Fruit fly (Drosophila melanogaster): ENCODE results near the gene GluRIIA.

The GluRIIA gene

dm6 chr2L:5519846-5520384, 35.0 kb upstream of the GluRIIA start, which contains the start of the genes CG7382 and cl (continued):
- TF ChIP-seq Dp (GFP tag; optimal IDR thresholded peaks at IDR 0.05) = peak; percentile 4
- peak; percentile 46 for TF ChIP-seq nerfin-1 (tag; optimal IDR thresholded peaks at IDR 0.05)
- no peak for TF ChIP-seq CG2875 (GFP tag; optimal IDR thresholded peaks at IDR 0.05)
- 0 out of 3 replicates have a peak, but pooled peaks have one; percentile 33 for TF ChIP-seq Dbx (GFP tag; IDR thresholded peaks at IDR 0.05)
- TF ChIP-seq Mad (GFP tag; optimal IDR thresholded peaks at IDR 0.05) = no peak
- no peak for TF ChIP-seq croc (GFP tag; conservative IDR thresholded peaks at IDR 0.05)
- peak; percentile 79 for TF ChIP-seq nmo (GFP tag; optimal IDR thresholded peaks at IDR 0.05)
- peak; percentile 43 for TF ChIP-seq sisA (GFP tag; IDR thresholded peaks at IDR 0.05)
- peak; percentile 39 for TF ChIP-seq Ssrp (tag; optimal IDR thresholded peaks at IDR 0.05)
- TF ChIP-seq phol (tag; optimal IDR thresholded peaks at IDR 0.05) = peak; percentile 72
- peak in 1 of 3 experiments; percentile 24 for TF ChIP-seq Stat92E (GFP tag; optimal IDR thresholded peaks at IDR 0.05)
- TF ChIP-seq CG17829 (tag; optimal IDR thresholded peaks at IDR 0.05) = peak; percentile 72
- TF ChIP-seq lola (GFP tag; optimal IDR thresholded peaks at IDR 0.05) = peak in 1 of 3 experiments; percentile 54
- TF ChIP-seq Hr51 (GFP tag; optimal IDR thresholded peaks at IDR 0.05) = peak in 1 of 2 experiments; percentile 54
- no peak for TF ChIP-seq CG13123 (GFP tag; optimal IDR thresholded peaks at IDR 0.05)
- TF ChIP-seq bcd (GFP tag; optimal IDR thresholded peaks at IDR 0.05) = peak; percentile 44
- TF ChIP-seq rib (GFP tag; IDR thresholded peaks at IDR 0.05) = no peak
- peak; percentile 47 for TF ChIP-seq CG13775 (GFP tag; optimal IDR thresholded peaks at IDR 0.05)
- TF ChIP-seq klu (GFP tag; IDR thresholded peaks at IDR 0.05) = no peak
- peak; percentile 55 for TF ChIP-seq CG7839 (tag; optimal IDR thresholded peaks at IDR 0.05)
- peak; percentile 64 for TF ChIP-seq gem (tag; optimal IDR thresholded peaks at IDR 0.05)
- no peak for TF ChIP-seq Oaz (GFP tag; IDR thresholded peaks at IDR 0.05)
- peak; percentile 30 for TF ChIP-seq D19A (tag; optimal IDR thresholded peaks at IDR 0.05)
- TF ChIP-seq dmrt99B (tag; optimal IDR thresholded peaks at IDR 0.05) = peak; percentile 34
- TF ChIP-seq CG17361 (GFP tag; IDR thresholded peaks at IDR 0.05) = peak; percentile 68
- no peak for TF ChIP-seq CG3838 (GFP tag; optimal IDR thresholded peaks at IDR 0.05)
- no peak for TF ChIP-seq abd-A (tag; optimal IDR thresholded peaks at IDR 0.05)
- TF ChIP-seq zfh2 (GFP tag; optimal IDR thresholded peaks at IDR 0.05) = peak; percentile 25
- no peak for TF ChIP-seq insv (GFP tag; optimal IDR thresholded peaks at IDR 0.05)
- TF ChIP-seq pros (GFP tag; optimal IDR thresholded peaks at IDR 0.05) = no peak
- peak; percentile 61 for TF ChIP-seq slbo (GFP tag; IDR thresholded peaks at IDR 0.05)
- TF ChIP-seq CG2199 (GFP tag; IDR thresholded peaks at IDR 0.05) = no peak
- TF ChIP-seq Hsf (GFP tag; optimal IDR thresholded peaks at IDR 0.05) = peak; percentile 24
- no peak for TF ChIP-seq CG6654 (GFP tag; optimal IDR thresholded peaks at IDR 0.05)
- TF ChIP-seq dmrt11E (tag; optimal IDR thresholded peaks at IDR 0.05) = peak; percentile 9
- no peak for TF ChIP-seq TFAM (GFP tag; optimal IDR thresholded peaks at IDR 0.05)
- TF ChIP-seq CG12659 (GFP tag; optimal IDR thresholded peaks at IDR 0.05) = peak; percentile 71
- peak; percentile 59 for TF ChIP-seq Dref (GFP tag; IDR thresholded peaks at IDR 0.05)
- TF ChIP-seq Nf-YC (tag; optimal IDR thresholded peaks at IDR 0.05) = peak; percentile 65
- peak; percentile 85 for TF ChIP-seq hkb (optimal IDR thresholded peaks at IDR 0.05)
- no peak for TF ChIP-seq hkb (GFP tag; IDR thresholded peaks at IDR 0.05)
- peak; percentile 11 for TF ChIP-seq fd96Cb (tag; optimal IDR thresholded peaks at IDR 0.05)
- peak; percentile 48 for TF ChIP-seq CG4424 (GFP tag; optimal IDR thresholded peaks at IDR 0.05)
- TF ChIP-seq sens (GFP tag) = peak; percentile 46
- peak; percentile 16 for TF ChIP-seq mam (GFP tag; optimal IDR thresholded peaks at IDR 0.05)
- peak; percentile 54 for TF ChIP-seq ind (GFP tag; optimal IDR thresholded peaks at IDR 0.05)
- peak; percentile 60 for TF ChIP-seq gfzf (GFP tag; optimal IDR thresholded peaks at IDR 0.05)
- TF ChIP-seq HLH54F (GFP tag; optimal IDR thresholded peaks at IDR 0.05) = peak; percentile 31
- TF ChIP-seq Optix (GFP tag; IDR thresholded peaks at IDR 0.05) = no peak
- TF ChIP-seq CG3847 (GFP tag; IDR thresholded peaks at IDR 0.05) = peak; percentile 69
